Worm (Caenorhabditis elegans) whole organism, dauer: ENCODE measurements around the gene C25E10.7.

Experiments used
- unc-62 ChIP-seq: sonication (generic microtip); optimal IDR thresholded peaks from 2 replicates; lab custom pipeline; 2017; ENCODE audit warnings: missing biosample characterization, missing genetic modification reagents, missing genetic modification characterization

The C25E10.7 gene

DNA sequence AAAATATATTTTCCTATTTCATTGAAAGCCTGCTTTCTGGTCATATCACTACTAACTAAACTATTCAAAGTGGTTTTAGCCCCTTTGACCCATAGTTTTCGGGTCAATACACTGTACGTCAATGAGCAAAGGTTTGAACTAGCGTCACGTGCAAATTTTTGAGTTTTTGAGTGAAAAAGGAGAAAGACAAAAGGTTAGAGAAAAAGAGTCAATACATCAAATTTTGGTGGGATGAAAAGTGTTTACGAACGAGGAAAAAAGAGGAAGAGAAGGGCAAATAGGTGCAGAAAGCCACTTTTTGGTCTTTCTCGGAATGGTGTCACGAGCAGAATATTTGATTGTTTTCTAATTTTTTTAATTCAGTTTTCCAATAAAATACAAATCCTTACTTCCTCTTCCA, 24.8 kb upstream of the C25E10.7 start:
- TF ChIP-seq unc-62 (GFP tag; lab: Kevin White, UChicago): no peak

DNA sequence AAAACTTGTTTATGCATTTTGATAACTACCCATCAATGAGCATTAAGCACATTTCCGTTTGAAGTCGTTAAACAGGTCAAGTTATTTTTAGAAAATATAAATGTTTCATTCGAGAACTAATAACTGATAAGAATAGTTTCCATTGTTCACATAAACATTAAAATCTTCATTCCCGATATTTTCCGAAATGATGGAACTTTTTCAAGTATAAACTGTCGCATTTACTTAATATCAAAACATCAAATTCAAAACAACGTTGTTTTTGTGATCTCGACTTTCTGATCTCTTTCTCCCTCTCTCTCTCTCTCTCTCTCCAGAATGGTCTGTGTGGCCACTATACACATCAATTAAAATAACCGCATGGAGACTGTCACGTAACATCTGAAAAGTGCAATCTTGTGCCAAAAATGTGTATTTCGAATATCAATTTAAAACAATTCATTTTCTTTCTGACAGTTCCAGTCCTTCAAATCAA, 23.4 kb upstream of the C25E10.7 start:
- TF ChIP-seq unc-62 (GFP tag; lab: Kevin White, UChicago): no peak

ce11 chrV:9073322-9074038, 22.5 kb upstream of the C25E10.7 start, which contains the start of gene oac-50:
TSS of gene oac-50 (minus strand) at chrV:9073540.
- TF ChIP-seq unc-62 (GFP tag; lab: Kevin White, UChicago): no peak

- no peak for TF ChIP-seq unc-62 (GFP tag; lab: Kevin White, UChicago)
Observed at ce11 chrV:9069680-9070079, 18.7 kb upstream of the C25E10.7 start, which contains the start of gene T27E4.5. TSS of gene T27E4.5 (minus strand) at chrV:9069780.

DNA sequence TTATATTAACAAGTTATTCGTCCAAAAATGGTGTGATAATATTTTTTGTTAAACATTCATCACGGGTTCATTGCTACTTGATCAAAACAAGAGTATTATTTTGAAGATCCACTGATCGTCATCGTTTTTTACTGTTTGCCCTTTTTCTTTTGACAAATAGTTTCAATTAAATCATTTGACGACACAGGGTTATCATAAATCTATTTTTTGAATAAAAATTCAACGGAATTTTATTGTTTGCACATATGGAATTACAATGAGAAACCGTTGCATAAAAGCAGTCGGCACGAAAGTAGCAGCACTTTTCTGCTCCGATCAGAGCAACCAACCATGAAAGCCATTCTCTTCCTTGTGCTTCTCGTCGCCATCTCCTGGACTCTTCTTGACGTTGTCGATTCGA, 16.7 kb upstream of the C25E10.7 start, which contains the start of gene fip-2:
Gene fip-2 (plus strand): TSS at position 301 of the 400 bp plus-strand sequence.
- TF ChIP-seq unc-62 (GFP tag; lab: Kevin White, UChicago): no peak

- no peak for TF ChIP-seq unc-62 (GFP tag; lab: Kevin White, UChicago)
Observed at ce11 chrV:9065915-9066314, 14.9 kb upstream of the C25E10.7 start.

ce11 chrV:9065001-9065400, 14.0 kb upstream of the C25E10.7 start:
- no peak for TF ChIP-seq unc-62 (GFP tag; lab: Kevin White, UChicago)

ce11 chrV:9063134-9063533, 12.1 kb upstream of the C25E10.7 start:
- no peak for TF ChIP-seq unc-62 (GFP tag; lab: Kevin White, UChicago)

- no peak for TF ChIP-seq unc-62 (GFP tag; lab: Kevin White, UChicago)
Observed at ce11 chrV:9062341-9062740, 11.3 kb upstream of the C25E10.7 start, which contains the start of gene C25E10.12. TSS of gene C25E10.12 (minus strand) at chrV:9062441.

ce11 chrV:9059468-9059867, 8.5 kb upstream of the C25E10.7 start, which contains the start of the genes C25E10.16 and C25E10.13:
TSS of gene C25E10.16 (minus strand) at chrV:9059568.
TSS of gene C25E10.13 (plus strand) at chrV:9059723.
- TF ChIP-seq unc-62 (GFP tag; lab: Kevin White, UChicago): no peak

DNA sequence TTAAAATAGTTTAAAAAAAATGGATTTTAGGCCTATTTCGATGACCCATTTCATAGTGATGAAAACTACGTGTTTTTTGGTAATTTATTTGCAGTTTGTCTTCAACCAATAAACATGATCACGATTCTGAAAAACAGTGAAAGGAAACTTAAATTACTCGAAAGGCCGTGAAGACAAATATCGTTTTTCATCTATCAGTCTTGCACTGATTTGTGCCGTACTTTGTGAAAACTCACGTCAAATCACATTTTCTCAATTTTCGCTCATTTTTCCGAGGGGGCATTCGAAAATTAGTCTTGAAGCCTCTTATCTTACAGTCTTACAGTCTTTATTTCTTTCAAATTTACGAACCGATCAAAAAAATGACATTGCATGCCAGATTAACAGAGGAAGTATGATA, 7.6 kb upstream of the C25E10.7 start, which contains the start of gene C25E10.11:
Gene C25E10.11 (minus strand): TSS at position 101 of the 400 bp plus-strand sequence.
- TF ChIP-seq unc-62 (GFP tag; lab: Kevin White, UChicago): no peak

DNA sequence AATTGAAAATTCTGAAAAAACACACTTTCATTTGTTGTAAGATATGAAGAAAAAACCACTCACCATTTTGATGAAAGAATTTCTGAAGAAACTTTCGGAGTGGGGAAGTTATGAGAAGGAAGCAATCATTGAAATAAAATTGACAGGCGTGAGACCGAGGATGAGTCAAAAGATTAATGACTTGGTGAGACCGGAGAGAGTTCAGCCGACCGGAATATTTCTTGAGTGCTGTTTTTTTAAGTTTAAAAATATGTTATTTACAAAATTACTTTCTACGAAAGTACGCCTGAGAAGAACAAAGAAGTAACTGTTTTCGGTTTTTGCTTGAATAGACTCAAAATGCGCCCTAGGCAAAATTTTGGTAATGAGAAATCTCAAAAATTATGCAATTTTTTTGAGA, 5.3 kb upstream of the C25E10.7 start, which contains the start of gene C25E10.10:
Gene C25E10.10 (minus strand): TSS at position 101 of the 400 bp plus-strand sequence.
- TF ChIP-seq unc-62 (GFP tag; lab: Kevin White, UChicago): no peak

DNA sequence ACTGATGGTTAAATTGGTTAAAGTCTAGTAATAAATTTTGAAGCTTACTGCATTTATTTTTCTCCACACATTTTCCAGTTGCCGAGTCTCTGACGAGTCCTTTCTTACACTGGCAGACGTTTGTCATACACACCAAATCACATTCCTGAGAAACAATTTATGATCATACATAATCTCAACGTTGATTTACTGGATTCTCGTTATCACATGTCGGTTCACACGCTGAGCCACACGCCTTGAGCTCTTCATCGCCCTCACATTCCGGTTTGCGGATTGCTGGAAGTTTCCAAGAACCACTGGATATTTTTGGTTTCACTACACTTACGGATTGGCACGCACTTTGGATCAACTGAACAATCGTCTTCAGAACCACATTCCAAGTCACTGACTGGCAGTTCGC, 4.6 kb upstream of the C25E10.7 start:
- TF ChIP-seq unc-62 (GFP tag; lab: Kevin White, UChicago): no peak

DNA sequence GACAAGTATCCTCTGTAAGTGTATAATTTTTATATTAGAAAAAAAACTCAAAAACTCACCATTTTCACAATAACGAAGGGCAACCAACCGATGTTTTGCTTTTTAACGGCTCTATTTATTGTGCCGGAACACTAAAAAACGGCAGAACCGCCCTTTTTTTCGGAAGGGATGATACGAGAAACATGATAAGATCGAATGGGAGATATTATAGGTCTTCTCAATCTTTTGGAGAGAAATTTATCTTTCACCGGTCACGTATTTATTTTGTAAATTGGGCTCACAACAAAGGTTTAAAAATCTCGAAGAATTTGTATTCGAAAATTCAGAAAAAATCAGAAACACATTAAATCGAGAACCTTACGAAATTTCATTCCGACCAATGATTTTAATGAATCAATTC, 3.8 kb upstream of the C25E10.7 start, which contains the start of gene swm-1:
Gene swm-1 (minus strand): TSS at position 101 of the 400 bp plus-strand sequence.
- no peak for TF ChIP-seq unc-62 (GFP tag; lab: Kevin White, UChicago)

DNA sequence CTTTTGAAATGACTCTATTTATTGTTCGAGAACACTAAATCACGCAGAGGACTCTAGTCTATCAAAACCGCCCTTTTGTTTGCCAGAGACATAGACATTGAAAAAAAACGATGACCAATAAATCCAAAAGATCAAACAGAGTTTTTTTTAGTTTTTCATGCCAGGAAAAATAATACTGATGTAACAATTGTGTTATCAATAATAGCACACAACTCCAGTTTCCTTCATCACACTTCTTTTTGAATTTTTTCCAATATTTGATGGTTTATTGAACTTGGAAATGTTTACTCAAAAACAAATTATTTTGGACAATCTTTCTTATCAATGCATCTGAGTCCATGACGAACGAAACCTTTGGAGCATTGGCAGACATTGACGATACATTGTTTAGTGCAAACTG, 3.0 kb upstream of the C25E10.7 start, which contains the start of gene C25E10.8:
Gene C25E10.8 (minus strand): TSS at position 101 of the 400 bp plus-strand sequence.
- no peak for TF ChIP-seq unc-62 (GFP tag; lab: Kevin White, UChicago)

ce11 chrV:9053235-9053634, 2.2 kb upstream of the C25E10.7 start:
- no peak for TF ChIP-seq unc-62 (GFP tag; lab: Kevin White, UChicago)
